Worm (Caenorhabditis elegans) whole organism, L1 larva: ENCODE data around the gene F46B6.4.

Experiments used
- C34B4.2 ChIP-seq: sonication (generic microtip); optimal IDR thresholded peaks from 2 replicates; lab custom pipeline; 2017; ENCODE audit warnings: mild to moderate bottlenecking, missing genetic modification characterization, missing compliant biosample characterization
- F16B12.6 ChIP-seq: fragments of 150-350 bp; optimal IDR thresholded peaks from 2 replicates; lab custom pipeline; 2014; ENCODE audit warnings: missing biosample characterization, missing genetic modification characterization
- alr-1 ChIP-seq: fragments of 200-800 bp; sonication (Bioruptor generic); optimal IDR thresholded peaks from 2 replicates; lab custom pipeline; 2018; ENCODE audit warnings: borderline replicate concordance, mild to moderate bottlenecking, missing genetic modification characterization, missing compliant biosample characterization
- ama-1 ChIP-seq: fragments of 150-350 bp; optimal IDR thresholded peaks from 2 replicates; lab custom pipeline; 2014
- ceh-63 ChIP-seq: fragments of 200-800 bp; sonication (Bioruptor generic); optimal IDR thresholded peaks from 2 replicates; lab custom pipeline; 2018; ENCODE audit warnings: mild to moderate bottlenecking, missing genetic modification characterization, missing compliant biosample characterization
- ceh-82 ChIP-seq, 3 experiments: fragments of 150-350 bp in 1 of 3; sonication (generic microtip) in 2 of 3; optimal IDR thresholded peaks; 2 replicates each; lab custom pipeline; 2014 to 2017; ENCODE audit warnings: missing biosample characterization in 3 of 3, missing genetic modification characterization in 3 of 3
- ceh-88 ChIP-seq: fragments of 200-800 bp; sonication (Bioruptor generic); IDR thresholded peaks from 2 replicates; pipeline ENCODE4 v1.3.6; 2022; ENCODE audit warnings: missing genetic modification characterization, missing compliant biosample characterization
- ces-1 ChIP-seq: fragments of 150-350 bp; optimal IDR thresholded peaks from 2 replicates; lab custom pipeline; 2014; ENCODE audit warnings: missing biosample characterization, missing genetic modification reagents, missing genetic modification characterization
- dsc-1 ChIP-seq: sonication (generic microtip); optimal IDR thresholded peaks from 2 replicates; lab custom pipeline; 2016; ENCODE audit warnings: mild to moderate bottlenecking, missing genetic modification characterization, missing compliant biosample characterization
- efl-1 ChIP-seq, 4 experiments: fragments of 150-350 bp; optimal IDR thresholded peaks in 3 of 4; peaks in 1 of 4; 1 replicate in 1 of 4; 2 replicates in 3 of 4; lab custom pipeline; 2014; ENCODE audit warnings: missing biosample characterization in 2 of 4, missing genetic modification characterization in 2 of 4, missing genetic modification reagents in 2 of 4
- egl-27 ChIP-seq, 2 experiments: fragments of 150-350 bp in 1 of 2; sonication (generic microtip); optimal IDR thresholded peaks; 3 replicates each; lab custom pipeline; 2017 to 2018; ENCODE audit warnings: missing biosample characterization in 2 of 2, missing genetic modification characterization in 2 of 2, missing genetic modification reagents in 2 of 2
- ets-5 ChIP-seq: fragments of 200-800 bp; sonication (Bioruptor generic); IDR thresholded peaks from 2 replicates; pipeline ENCODE4 v1.3.6; 2022; ENCODE audit warnings: missing genetic modification characterization, missing compliant biosample characterization
- fkh-10 ChIP-seq: sonication (generic microtip); optimal IDR thresholded peaks from 2 replicates; lab custom pipeline; 2017; ENCODE audit warnings: missing biosample characterization, missing genetic modification reagents, missing genetic modification characterization
- fkh-4 ChIP-seq: sonication (generic microtip); optimal IDR thresholded peaks from 2 replicates; lab custom pipeline; 2016; ENCODE audit warnings: missing compliant biosample characterization, missing genetic modification characterization, borderline replicate concordance
- hlh-17 ChIP-seq: fragments of 200-800 bp; sonication (Bioruptor generic); optimal IDR thresholded peaks from 2 replicates; lab custom pipeline; 2018; ENCODE audit warnings: missing genetic modification characterization, mild to moderate bottlenecking, missing compliant biosample characterization, moderate library complexity, borderline replicate concordance
- hpl-2 ChIP-seq: fragments of 150-350 bp; optimal IDR thresholded peaks from 2 replicates; lab custom pipeline; 2014; ENCODE audit warnings: missing biosample characterization, missing genetic modification reagents, missing genetic modification characterization
- isw-1 ChIP-seq: fragments of 200-800 bp; sonication (Bioruptor generic); IDR thresholded peaks from 2 replicates; pipeline ENCODE4 v1.3.6; 2022; ENCODE audit warnings: missing genetic modification characterization, missing compliant biosample characterization
- lin-14 ChIP-seq: fragments of 200-800 bp; sonication (Bioruptor generic); optimal IDR thresholded peaks from 2 replicates; lab custom pipeline; 2018; ENCODE audit warnings: mild to moderate bottlenecking, missing genetic modification characterization, moderate library complexity, missing compliant biosample characterization
- lin-39 ChIP-seq: fragments of 150-350 bp; optimal IDR thresholded peaks from 2 replicates; lab custom pipeline; 2014; ENCODE audit warnings: missing biosample characterization, missing genetic modification reagents, missing genetic modification characterization
- lsy-2 ChIP-seq, 2 experiments: fragments of 150-350 bp; optimal IDR thresholded peaks; 2 replicates each; lab custom pipeline; 2014; ENCODE audit warnings: missing biosample characterization in 2 of 2, missing genetic modification characterization in 2 of 2
- mab-9 ChIP-seq: fragments of 200-800 bp; sonication (Bioruptor generic); IDR thresholded peaks from 2 replicates; pipeline ENCODE4 v1.3.6; 2022; ENCODE audit warnings: missing genetic modification reagents, missing genetic modification characterization, missing compliant biosample characterization
- nhr-11 ChIP-seq: fragments of 150-350 bp; optimal IDR thresholded peaks from 2 replicates; lab custom pipeline; 2014; ENCODE audit warnings: missing biosample characterization, missing genetic modification characterization
- nhr-20 ChIP-seq: sonication (generic microtip); optimal IDR thresholded peaks from 2 replicates; lab custom pipeline; 2016; ENCODE audit warnings: mild to moderate bottlenecking, missing genetic modification characterization, missing compliant biosample characterization
- nhr-28 ChIP-seq: fragments of 150-350 bp; optimal IDR thresholded peaks from 2 replicates; lab custom pipeline; 2014; ENCODE audit warnings: missing biosample characterization, missing genetic modification characterization
- nhr-47 ChIP-seq: sonication (generic microtip); optimal IDR thresholded peaks from 2 replicates; lab custom pipeline; 2016; ENCODE audit warnings: mild to moderate bottlenecking, missing genetic modification characterization, moderate library complexity, missing compliant biosample characterization
- nhr-71 ChIP-seq: sonication (generic microtip); optimal IDR thresholded peaks from 2 replicates; lab custom pipeline; 2016; ENCODE audit warnings: mild to moderate bottlenecking, missing genetic modification characterization, moderate library complexity, missing compliant biosample characterization
- nhr-84 ChIP-seq: sonication (generic microtip); optimal IDR thresholded peaks from 2 replicates; lab custom pipeline; 2017; ENCODE audit warnings: missing biosample characterization, missing genetic modification characterization
- nhr-85 ChIP-seq: sonication (generic microtip); peaks from one replicate; lab custom pipeline; 2016; ENCODE audit warnings: missing genetic modification characterization, inconsistent platforms, missing compliant biosample characterization
- skn-1 ChIP-seq: fragments of 150-350 bp; optimal IDR thresholded peaks from 2 replicates; lab custom pipeline; 2014; ENCODE audit warnings: missing biosample characterization, missing genetic modification characterization
- swsn-7 ChIP-seq: sonication (generic microtip); optimal IDR thresholded peaks from 2 replicates; lab custom pipeline; 2016; ENCODE audit warnings: missing genetic modification characterization, missing compliant biosample characterization
- tbx-2 ChIP-seq: sonication (generic microtip); optimal IDR thresholded peaks from 2 replicates; lab custom pipeline; 2016; ENCODE audit warnings: missing genetic modification characterization, missing compliant biosample characterization
- unc-30 ChIP-seq: sonication (generic microtip); optimal IDR thresholded peaks from 2 replicates; lab custom pipeline; 2017; ENCODE audit warnings: missing biosample characterization, missing genetic modification characterization
- vab-15 ChIP-seq: sonication (generic microtip); optimal IDR thresholded peaks from 2 replicates; lab custom pipeline; 2017; ENCODE audit warnings: missing genotype, mild to moderate bottlenecking, missing genetic modification characterization, missing compliant biosample characterization
- zag-1 ChIP-seq: fragments of 150-350 bp; optimal IDR thresholded peaks from 2 replicates; lab custom pipeline; 2014; ENCODE audit warnings: missing biosample characterization, missing genetic modification characterization
- zip-4 ChIP-seq: fragments of 200-800 bp; sonication (Bioruptor generic); optimal IDR thresholded peaks from 2 replicates; lab custom pipeline; 2018; ENCODE audit warnings: mild to moderate bottlenecking, missing genetic modification characterization, moderate library complexity, missing compliant biosample characterization

F46B6.4 gene

DNA sequence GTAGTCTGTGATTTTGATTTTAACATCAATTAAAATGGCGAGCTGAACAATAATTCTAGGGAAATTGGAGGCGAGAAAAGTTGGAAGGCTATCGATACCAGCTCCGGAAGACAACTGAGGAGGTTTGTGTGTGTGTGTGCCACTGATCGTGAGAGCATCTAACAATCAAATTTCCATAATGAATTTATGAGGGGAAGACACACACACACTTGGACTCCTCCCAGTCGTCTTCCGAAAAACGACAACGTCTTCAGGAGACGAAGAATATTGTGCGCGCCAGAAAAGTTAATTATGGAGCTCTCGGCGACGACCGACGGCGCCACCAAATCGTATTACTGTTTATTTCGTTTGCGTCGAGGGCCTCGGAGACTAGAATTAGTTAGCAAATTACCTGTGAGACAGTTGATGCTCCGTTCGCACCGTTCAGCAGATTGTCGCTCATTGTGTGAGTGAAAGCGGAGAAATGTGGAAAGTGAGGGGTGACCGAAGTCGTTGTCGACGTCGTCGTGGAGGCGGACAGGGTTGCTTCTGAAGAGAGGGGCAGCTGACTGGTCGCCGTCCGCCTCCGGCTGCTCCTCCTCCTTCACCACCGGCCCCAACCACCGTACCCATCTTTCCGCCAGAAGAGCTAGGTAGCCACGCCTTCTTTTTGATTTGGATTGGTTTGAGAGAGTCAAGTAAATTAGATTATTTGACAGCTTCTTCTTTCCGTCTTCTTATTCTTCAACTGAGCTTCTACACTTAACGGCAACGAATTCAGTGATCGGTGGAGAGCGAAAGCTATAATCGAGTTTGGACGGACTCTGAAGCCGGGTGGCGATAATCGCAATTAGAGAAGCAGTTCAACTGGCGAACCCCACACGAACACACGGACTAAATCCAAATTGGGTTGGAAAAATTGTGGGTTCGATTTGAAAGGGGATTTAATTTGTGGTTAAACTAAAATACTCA is 10.2 kb downstream of the F46B6.4 start, which contains the start of gene unc-42:
Gene unc-42 (minus strand): TSS at position 564 of the 951 bp plus-strand sequence.
- TF ChIP-seq efl-1 (optimal IDR thresholded peaks at IDR 0.05; lab: Kevin White, UChicago) (no peak), efl-1 (GFP tag; optimal IDR thresholded peaks at IDR 0.05 in 1 of 2; lab: Kevin White, UChicago) (peak in 1 of 2 experiments; percentile 76), tbx-2 (peak; percentile 35), fkh-10 (GFP tag; lab: Kevin White, UChicago) (peak; percentile 88), lin-14 (GFP tag; lab: Kevin White, UChicago) (peak; percentile 80), swsn-7 (tag; lab: Kevin White, UChicago) (peak; percentile 16), ces-1 (GFP tag; lab: Kevin White, UChicago) (peak; percentile 100), nhr-85 (no peak), ceh-82 (tag; optimal IDR thresholded peaks at IDR 0.05; lab: Kevin White, UChicago) (peak in 1 of 3 experiments; percentile 28), nhr-71 (tag; lab: Kevin White, UChicago) (peak; percentile 30), lin-39 (no peak), nhr-20 (tag; lab: Kevin White, UChicago) (no peak), F16B12.6 (tag; lab: Kevin White, UChicago) (no peak), lsy-2 (tag; optimal IDR thresholded peaks at IDR 0.05; lab: Kevin White, UChicago) (peak in 1 of 2 experiments; percentile 53), nhr-47 (tag; lab: Kevin White, UChicago) (peak; percentile 50), dsc-1 (no peak)

DNA sequence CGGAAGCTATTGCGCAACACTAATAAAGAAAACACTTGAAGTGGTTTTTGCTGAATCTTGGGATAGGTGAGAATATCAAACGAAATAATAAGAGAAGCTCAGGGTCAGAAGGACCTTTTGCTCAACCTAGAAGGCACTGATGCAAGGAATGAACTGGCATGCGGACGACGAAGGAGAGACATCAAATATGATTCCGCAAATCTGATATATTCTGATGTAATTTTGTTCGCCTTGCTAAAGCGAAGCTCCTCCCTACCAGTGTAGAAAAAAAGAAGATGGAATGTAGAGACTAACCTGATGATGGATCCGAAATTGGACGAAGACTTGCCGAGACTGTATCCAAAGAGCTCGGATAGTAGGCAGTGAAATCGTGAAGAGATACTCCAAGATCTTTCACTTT is 11.4 kb downstream of the F46B6.4 start:
- TF ChIP-seq unc-30 (tag; lab: Kevin White, UChicago) (no peak), egl-27 (tag; optimal IDR thresholded peaks at IDR 0.05; lab: Kevin White, UChicago) (no peak), lin-14 (GFP tag; lab: Kevin White, UChicago) (peak; percentile 22), fkh-10 (GFP tag; lab: Kevin White, UChicago) (peak; percentile 34), ces-1 (GFP tag; lab: Kevin White, UChicago) (peak; percentile 97), efl-1 (optimal IDR thresholded peaks at IDR 0.05; lab: Kevin White, UChicago) (no peak), efl-1 (GFP tag; optimal IDR thresholded peaks at IDR 0.05 in 1 of 2; lab: Kevin White, UChicago) (peak in 1 of 2 experiments; percentile 58)

DNA sequence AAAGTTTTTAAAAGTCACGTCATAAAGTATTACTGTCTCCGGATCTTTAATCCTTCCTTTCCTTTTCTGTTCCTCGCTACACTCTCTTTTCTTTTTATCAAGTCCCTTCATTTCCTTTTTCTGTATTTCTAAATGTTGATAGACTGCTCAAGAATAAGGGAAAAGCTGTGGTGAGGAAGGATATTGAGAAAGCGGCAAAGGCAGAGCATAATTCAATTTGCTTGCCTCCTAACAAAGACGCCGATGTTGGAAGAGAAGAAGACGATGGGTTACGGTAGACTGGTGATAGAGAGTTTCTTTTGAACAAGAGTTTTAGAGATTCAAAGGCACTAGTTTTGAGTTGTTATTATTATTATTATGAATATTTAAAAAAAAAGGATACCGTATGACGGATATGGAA is 13.7 kb downstream of the F46B6.4 start:
- peak; percentile 88 for TF ChIP-seq lin-14 (GFP tag; lab: Kevin White, UChicago)
- TF ChIP-seq efl-1 (optimal IDR thresholded peaks at IDR 0.05; lab: Kevin White, UChicago) = peak in 1 of 2 experiments; percentile 8
- TF ChIP-seq efl-1 (GFP tag; optimal IDR thresholded peaks at IDR 0.05 in 1 of 2; lab: Kevin White, UChicago) = no peak
- no peak for TF ChIP-seq ama-1 (lab: Kevin White, UChicago)
- TF ChIP-seq ceh-63 (GFP tag; lab: Kevin White, UChicago) = no peak
- TF ChIP-seq tbx-2 = peak; percentile 17
- peak; percentile 48 to 85 for TF ChIP-seq lsy-2 (tag; optimal IDR thresholded peaks at IDR 0.05; lab: Kevin White, UChicago)
- TF ChIP-seq isw-1 = no peak
- peak; percentile 42 for TF ChIP-seq nhr-71 (tag; lab: Kevin White, UChicago)
- TF ChIP-seq ces-1 (GFP tag; lab: Kevin White, UChicago) = peak; percentile 100
- peak; percentile 98 for TF ChIP-seq fkh-10 (GFP tag; lab: Kevin White, UChicago)
- no peak for TF ChIP-seq alr-1
- TF ChIP-seq hlh-17 = no peak
- no peak for TF ChIP-seq skn-1 (tag; lab: Kevin White, UChicago)
- TF ChIP-seq nhr-47 (tag; lab: Kevin White, UChicago) = peak; percentile 30
- peak; percentile 15 for TF ChIP-seq swsn-7 (tag; lab: Kevin White, UChicago)

DNA sequence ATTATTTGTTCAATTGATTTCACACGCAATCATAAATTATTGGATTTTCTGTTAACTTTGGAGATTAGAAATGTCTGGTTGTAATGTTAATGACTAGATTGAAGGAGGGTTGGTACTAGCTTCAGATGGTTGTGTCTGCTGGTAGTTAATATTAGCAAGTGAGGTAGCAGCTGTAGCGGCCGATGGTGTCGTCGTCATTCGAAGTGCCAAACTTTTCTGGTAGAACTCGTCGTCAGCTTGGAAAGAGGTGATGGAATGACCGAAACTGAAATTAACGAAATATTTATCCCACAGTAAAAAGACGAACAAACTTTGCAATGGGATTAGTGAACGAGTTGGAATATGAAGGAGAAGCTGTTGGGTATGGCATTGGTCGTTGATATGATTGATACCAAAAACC is 14.8 kb downstream of the F46B6.4 start:
- no peak for TF ChIP-seq tbx-2
- TF ChIP-seq efl-1 (optimal IDR thresholded peaks at IDR 0.05; lab: Kevin White, UChicago) = no peak
- peak in 1 of 2 experiments; percentile 30 for TF ChIP-seq efl-1 (GFP tag; optimal IDR thresholded peaks at IDR 0.05 in 1 of 2; lab: Kevin White, UChicago)

DNA sequence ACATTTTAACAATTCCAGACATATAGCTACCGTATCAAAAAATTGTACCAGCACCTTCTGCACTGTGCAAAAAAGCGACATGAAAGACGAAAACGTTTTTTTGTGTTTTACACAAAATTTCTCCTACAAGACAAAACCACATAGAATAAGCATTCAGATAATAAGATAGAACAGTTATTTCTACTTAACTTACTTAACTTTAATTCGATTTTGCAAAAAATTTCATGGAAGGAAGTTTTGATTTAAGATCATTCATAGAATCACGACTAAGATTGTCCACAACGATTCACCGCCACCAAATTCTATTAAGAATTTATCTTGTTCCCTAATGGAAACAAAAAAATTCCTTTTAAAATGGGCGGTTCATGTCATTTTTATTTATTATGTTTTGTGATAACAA is 15.6 kb downstream of the F46B6.4 start:
- no peak for TF ChIP-seq mab-9 (GFP tag; lab: Robert Waterston, UW)
- no peak for TF ChIP-seq nhr-28 (tag; lab: Kevin White, UChicago)
- TF ChIP-seq ceh-88 (GFP tag; lab: Robert Waterston, UW) = no peak
- TF ChIP-seq C34B4.2 (tag; lab: Kevin White, UChicago) = no peak
- TF ChIP-seq fkh-4 (tag; lab: Kevin White, UChicago) = no peak
- no peak for TF ChIP-seq lsy-2 (tag; optimal IDR thresholded peaks at IDR 0.05; lab: Kevin White, UChicago)
- no peak for TF ChIP-seq skn-1 (tag; lab: Kevin White, UChicago)
- TF ChIP-seq ets-5 = no peak
- no peak for TF ChIP-seq nhr-84 (tag; lab: Kevin White, UChicago)
- no peak for TF ChIP-seq zag-1 (tag; lab: Kevin White, UChicago)
- no peak for TF ChIP-seq tbx-2
- TF ChIP-seq hpl-2 (GFP tag; lab: Kevin White, UChicago) = no peak
- TF ChIP-seq zip-4 (GFP tag; lab: Kevin White, UChicago) = no peak
- no peak for TF ChIP-seq vab-15 (tag; lab: Kevin White, UChicago)
- no peak for TF ChIP-seq nhr-11 (tag; lab: Kevin White, UChicago)
